Worm (Caenorhabditis elegans) whole organism, early embryonic: ENCODE results near the gene srab-12.

Experiments
- ama-1 ChIP-seq: fragments of 150-350 bp; optimal IDR thresholded peaks from 2 replicates; lab custom pipeline; 2014
- ceh-13 ChIP-seq: fragments of 200-800 bp; sonication (Bioruptor generic); optimal IDR thresholded peaks from 2 replicates; lab custom pipeline; 2018; ENCODE audit warnings: mild to moderate bottlenecking, missing genetic modification characterization, missing compliant biosample characterization
- flt-1 ChIP-seq: fragments of 200-800 bp; sonication (Bioruptor generic); IDR thresholded peaks from 2 replicates; pipeline ENCODE4 v1.3.6; 2022; ENCODE audit warnings: missing genetic modification characterization, missing compliant biosample characterization
- hnd-1 ChIP-seq: sonication (generic microtip); optimal IDR thresholded peaks from 2 replicates; lab custom pipeline; 2016; ENCODE audit warnings: missing genetic modification characterization, missing compliant biosample characterization
- pes-1 ChIP-seq: fragments of 200-800 bp; sonication (Bioruptor generic); IDR thresholded peaks from 2 replicates; pipeline ENCODE4 v1.3.6; 2022; ENCODE audit warnings: missing genetic modification reagents, missing genetic modification characterization, missing compliant biosample characterization
- sea-1 ChIP-seq: fragments of 200-800 bp; sonication (Bioruptor generic); conservative IDR thresholded peaks from 2 replicates; pipeline ENCODE4 v1.3.6; 2022; ENCODE audit warnings: missing genetic modification characterization, missing compliant biosample characterization

DNA sequence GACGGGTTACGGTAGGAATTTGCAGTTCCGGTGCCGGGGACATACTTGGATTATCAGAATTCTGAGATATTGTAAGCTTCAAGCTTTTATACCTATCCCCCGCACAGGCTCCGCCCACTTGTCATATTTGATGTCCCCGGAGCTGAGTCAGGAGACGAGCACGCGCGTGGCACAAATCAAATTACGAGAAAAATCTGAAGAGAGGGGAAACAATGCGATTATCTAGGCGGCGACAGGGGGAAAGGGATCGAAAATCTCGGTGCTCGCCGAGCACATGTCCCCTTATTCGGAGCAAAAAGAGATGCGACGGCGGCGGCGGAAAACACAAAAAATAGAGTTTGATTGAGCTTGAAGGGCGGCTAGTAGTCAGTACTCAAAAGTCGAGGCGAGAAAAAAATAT lies 34.3 kb downstream of the srab-12 start, which contains the start of gene R12G8.1:
- TF ChIP-seq ama-1 (lab: Kevin White, UChicago) (no peak), ceh-13 (GFP tag; lab: Kevin White, UChicago) (no peak), flt-1 (GFP tag; lab: Robert Waterston, UW) (no peak), sea-1 (no peak), pes-1 (GFP tag; lab: Robert Waterston, UW) (no peak), hnd-1 (tag; lab: Kevin White, UChicago) (no peak)
